Worm (Caenorhabditis elegans) whole organism, young adult: ENCODE results near the gene F02E11.3.

Experiments
- B0336.3 ChIP-seq: fragments of 200-800 bp; sonication (Bioruptor generic); IDR thresholded peaks from 2 replicates; pipeline ENCODE4 v1.3.6; 2022; ENCODE audit warnings: missing genetic modification characterization, missing compliant biosample characterization
- C06A6.2 ChIP-seq: fragments of 200-800 bp; sonication (Bioruptor generic); conservative IDR thresholded peaks from 2 replicates; pipeline ENCODE4 v1.3.6; 2022; ENCODE audit warnings: missing genetic modification characterization, missing compliant biosample characterization
- C17E4.6 ChIP-seq: fragments of 200-800 bp; sonication (Bioruptor generic); IDR thresholded peaks from 2 replicates; pipeline ENCODE4 v1.3.6; 2022; ENCODE audit warnings: missing genetic modification reagents, missing genetic modification characterization, missing compliant biosample characterization
- F23B12.7 ChIP-seq: sonication (generic microtip); optimal IDR thresholded peaks from 2 replicates; lab custom pipeline; 2017; ENCODE audit warnings: missing genetic modification characterization, mild to moderate bottlenecking, missing compliant biosample characterization, antibody characterized with exemption, moderate library complexity; ENCODE audit not compliant: insufficient read depth
- F33H1.4 ChIP-seq: fragments of 200-800 bp; sonication (Bioruptor generic); IDR thresholded peaks from 2 replicates; pipeline ENCODE4 v1.3.6; 2022; ENCODE audit warnings: missing genetic modification reagents, missing genetic modification characterization, missing compliant biosample characterization
- K12H6.12 ChIP-seq: fragments of 200-800 bp; sonication (Bioruptor generic); optimal IDR thresholded peaks from 2 replicates; lab custom pipeline; 2018; ENCODE audit warnings: mild to moderate bottlenecking, missing genetic modification characterization, missing compliant biosample characterization
- T07F8.4 ChIP-seq: sonication (generic microtip); optimal IDR thresholded peaks from 2 replicates; lab custom pipeline; 2016; ENCODE audit warnings: mild to moderate bottlenecking, missing genetic modification characterization, moderate library complexity, missing compliant biosample characterization
- T26A5.8 ChIP-seq: sonication (generic microtip); optimal IDR thresholded peaks from 2 replicates; lab custom pipeline; 2016; ENCODE audit warnings: missing genetic modification characterization, missing compliant biosample characterization
- Y53G8AR.9 ChIP-seq: fragments of 200-800 bp; sonication (Bioruptor generic); conservative IDR thresholded peaks from 2 replicates; pipeline ENCODE4 v1.3.6; 2022; ENCODE audit warnings: missing genetic modification reagents, missing genetic modification characterization, missing compliant biosample characterization
- ZK185.1 ChIP-seq: sonication (generic microtip); optimal IDR thresholded peaks from 2 replicates; lab custom pipeline; 2016; ENCODE audit warnings: mild to moderate bottlenecking, missing genetic modification characterization, missing compliant biosample characterization; ENCODE audit not compliant: poor library complexity, severe bottlenecking
- attf-3 ChIP-seq: fragments of 200-800 bp; sonication (Bioruptor generic); conservative IDR thresholded peaks from 2 replicates; pipeline ENCODE4 v1.3.6; 2022; ENCODE audit warnings: missing genetic modification reagents, missing genetic modification characterization, missing compliant biosample characterization
- attf-5 ChIP-seq: fragments of 200-800 bp; sonication (Bioruptor generic); optimal IDR thresholded peaks from 2 replicates; lab custom pipeline; 2018; ENCODE audit warnings: mild to moderate bottlenecking, missing genetic modification characterization, missing compliant biosample characterization
- attf-6 ChIP-seq: fragments of 200-800 bp; sonication (Bioruptor generic); IDR thresholded peaks from 2 replicates; pipeline ENCODE4 v1.3.6; 2022; ENCODE audit warnings: missing genetic modification reagents, missing genetic modification characterization, missing compliant biosample characterization
- cebp-1 ChIP-seq, 2 experiments: fragments of 200-800 bp in 1 of 2; sonication (Bioruptor generic) in 1 of 2; sonication (generic microtip) in 1 of 2; IDR thresholded peaks in 1 of 2; optimal IDR thresholded peaks in 1 of 2; 2 replicates each; pipeline versions ENCODE4 v1.3.6 to Lab custom; 2017 to 2022; ENCODE audit warnings: missing compliant biosample characterization in 2 of 2, missing genetic modification characterization in 2 of 2, mild to moderate bottlenecking in 1 of 2, missing genetic modification reagents in 1 of 2, moderate library complexity in 1 of 2
- cebp-2 ChIP-seq: fragments of 200-800 bp; sonication (Bioruptor generic); IDR thresholded peaks from 2 replicates; pipeline ENCODE4 v1.3.6; 2022; ENCODE audit warnings: missing genetic modification characterization, missing compliant biosample characterization
- ceh-79 ChIP-seq: sonication (generic microtip); optimal IDR thresholded peaks from 2 replicates; lab custom pipeline; 2017; ENCODE audit warnings: mild to moderate bottlenecking, missing genetic modification characterization, missing compliant biosample characterization
- efl-1 ChIP-seq: fragments of 150-350 bp; optimal IDR thresholded peaks from 2 replicates; lab custom pipeline; 2014; ENCODE audit warnings: missing biosample characterization, missing genetic modification reagents, missing genetic modification characterization
- ekl-4 ChIP-seq: fragments of 200-800 bp; sonication (Bioruptor generic); IDR thresholded peaks from 2 replicates; pipeline ENCODE4 v1.3.6; 2022; ENCODE audit warnings: missing genetic modification reagents, missing genetic modification characterization, missing compliant biosample characterization
- hmg-1.2 ChIP-seq: fragments of 200-800 bp; sonication (Bioruptor generic); IDR thresholded peaks from 2 replicates; pipeline ENCODE4 v1.3.6; 2022; ENCODE audit warnings: missing genetic modification reagents, missing genetic modification characterization, missing compliant biosample characterization
- hmg-20 ChIP-seq: fragments of 200-800 bp; sonication (Bioruptor generic); IDR thresholded peaks from 2 replicates; pipeline ENCODE4 v1.3.6; 2022; ENCODE audit warnings: missing genetic modification reagents, missing genetic modification characterization, missing compliant biosample characterization
- hsf-1 ChIP-seq: fragments of 200-800 bp; sonication (Bioruptor generic); IDR thresholded peaks from 2 replicates; pipeline ENCODE4 v1.3.6; 2022; ENCODE audit warnings: missing genetic modification reagents, missing genetic modification characterization, missing compliant biosample characterization
- lin-54 ChIP-seq: fragments of 200-800 bp; sonication (Bioruptor generic); optimal IDR thresholded peaks from 2 replicates; lab custom pipeline; 2018; ENCODE audit warnings: mild to moderate bottlenecking, missing genetic modification characterization, missing compliant biosample characterization
- lir-1 ChIP-seq: fragments of 200-800 bp; sonication (Bioruptor generic); conservative IDR thresholded peaks from 2 replicates; pipeline ENCODE4 v1.3.6; 2022; ENCODE audit warnings: missing genetic modification reagents, missing genetic modification characterization, missing compliant biosample characterization
- lsy-27 ChIP-seq: sonication (generic microtip); optimal IDR thresholded peaks from 2 replicates; lab custom pipeline; 2017; ENCODE audit warnings: missing genetic modification characterization, mild to moderate bottlenecking, missing compliant biosample characterization, antibody characterized with exemption, missing genotype, borderline replicate concordance; ENCODE audit not compliant: insufficient read depth
- madf-10 ChIP-seq: sonication (generic microtip); optimal IDR thresholded peaks from 2 replicates; lab custom pipeline; 2016; ENCODE audit warnings: mild to moderate bottlenecking, missing genetic modification characterization, missing compliant biosample characterization
- madf-8 ChIP-seq: fragments of 200-800 bp; sonication (Bioruptor generic); conservative IDR thresholded peaks from 2 replicates; pipeline ENCODE4 v1.3.6; 2022; ENCODE audit warnings: missing genetic modification reagents, missing genetic modification characterization, missing compliant biosample characterization
- nfya-1 ChIP-seq: sonication (generic microtip); optimal IDR thresholded peaks from 2 replicates; lab custom pipeline; 2017; ENCODE audit warnings: antibody characterized with exemption, missing compliant biosample characterization, missing genetic modification characterization, borderline replicate concordance; ENCODE audit not compliant: insufficient read depth
- nfya-2 ChIP-seq: fragments of 200-800 bp; sonication (Bioruptor generic); IDR thresholded peaks from 2 replicates; pipeline ENCODE4 v1.3.6; 2022; ENCODE audit warnings: missing genetic modification reagents, missing genetic modification characterization, missing compliant biosample characterization
- nhr-27 ChIP-seq: fragments of 200-800 bp; sonication (Bioruptor generic); optimal IDR thresholded peaks from 2 replicates; lab custom pipeline; 2018; ENCODE audit warnings: mild to moderate bottlenecking, missing genetic modification characterization, moderate library complexity, missing compliant biosample characterization
- nhr-80 ChIP-seq: sonication (generic microtip); optimal IDR thresholded peaks from 2 replicates; lab custom pipeline; 2016; ENCODE audit warnings: missing genetic modification characterization, missing compliant biosample characterization
- nhr-90 ChIP-seq: sonication (generic microtip); optimal IDR thresholded peaks from 2 replicates; lab custom pipeline; 2016; ENCODE audit warnings: missing genotype, mild to moderate bottlenecking, missing genetic modification characterization, missing compliant biosample characterization
- pha-4 ChIP-seq: fragments of 150-350 bp; sonication (generic microtip); optimal IDR thresholded peaks from 2 replicates; lab custom pipeline; 2014; ENCODE audit warnings: missing biosample characterization, missing genetic modification reagents, missing genetic modification characterization
- sdz-38 ChIP-seq: sonication (generic microtip); optimal IDR thresholded peaks from 2 replicates; lab custom pipeline; 2016; ENCODE audit warnings: missing genotype, missing genetic modification characterization, missing compliant biosample characterization
- tlf-1 ChIP-seq: fragments of 200-800 bp; sonication (Bioruptor generic); optimal IDR thresholded peaks from 2 replicates; lab custom pipeline; 2018; ENCODE audit warnings: mild to moderate bottlenecking, missing genetic modification characterization, missing compliant biosample characterization
- zfh-2 ChIP-seq: fragments of 200-800 bp; sonication (Bioruptor generic); conservative IDR thresholded peaks from 2 replicates; pipeline ENCODE4 v1.3.6; 2022; ENCODE audit warnings: missing genetic modification reagents, missing genetic modification characterization, missing compliant biosample characterization
- ztf-18 ChIP-seq: sonication (generic microtip); optimal IDR thresholded peaks from 2 replicates; lab custom pipeline; 2016; ENCODE audit warnings: missing genotype, mild to moderate bottlenecking, missing genetic modification characterization, missing compliant biosample characterization
- ztf-25 ChIP-seq: fragments of 200-800 bp; sonication (Bioruptor generic); IDR thresholded peaks from 2 replicates; pipeline ENCODE4 v1.3.6; 2022; ENCODE audit warnings: missing genetic modification reagents, missing genetic modification characterization, missing compliant biosample characterization
- ztf-3 ChIP-seq: fragments of 200-800 bp; sonication (Bioruptor generic); optimal IDR thresholded peaks from 2 replicates; lab custom pipeline; 2018; ENCODE audit warnings: mild to moderate bottlenecking, missing genetic modification characterization, missing compliant biosample characterization
- ztf-6 ChIP-seq: fragments of 200-800 bp; sonication (Bioruptor generic); IDR thresholded peaks from 2 replicates; pipeline ENCODE4 v1.3.6; 2022; ENCODE audit warnings: missing genetic modification reagents, missing genetic modification characterization, missing compliant biosample characterization

Gene F02E11.3

DNA sequence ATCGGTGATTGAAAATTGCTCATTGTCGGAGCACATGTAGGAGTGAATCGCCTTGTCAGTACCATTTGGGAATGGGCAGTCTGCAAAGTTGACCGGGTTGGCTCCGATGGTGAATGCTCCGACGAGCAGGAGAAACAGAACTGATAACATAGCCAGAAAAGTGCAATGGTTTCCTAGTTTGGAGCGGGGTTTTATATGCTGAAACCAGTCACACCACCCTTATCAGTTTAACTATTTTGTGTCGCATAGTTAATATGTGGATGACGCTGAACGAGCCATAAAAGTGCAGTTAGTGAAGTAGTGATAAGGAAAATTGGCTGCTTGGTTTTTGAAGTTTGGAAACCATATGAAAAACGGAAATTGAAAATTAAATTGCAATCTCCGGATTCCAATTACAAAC is 29.0 kb downstream of the F02E11.3 start, which contains the start of gene C17F4.7 (continued):
- TF ChIP-seq zfh-2 (GFP tag; lab: Robert Waterston, UW) (no peak), T26A5.8 (tag; lab: Kevin White, UChicago) (no peak), B0336.3 (GFP tag; lab: Robert Waterston, UW) (0 out of 2 replicates have a peak, but pooled peaks have one; percentile 16)

DNA sequence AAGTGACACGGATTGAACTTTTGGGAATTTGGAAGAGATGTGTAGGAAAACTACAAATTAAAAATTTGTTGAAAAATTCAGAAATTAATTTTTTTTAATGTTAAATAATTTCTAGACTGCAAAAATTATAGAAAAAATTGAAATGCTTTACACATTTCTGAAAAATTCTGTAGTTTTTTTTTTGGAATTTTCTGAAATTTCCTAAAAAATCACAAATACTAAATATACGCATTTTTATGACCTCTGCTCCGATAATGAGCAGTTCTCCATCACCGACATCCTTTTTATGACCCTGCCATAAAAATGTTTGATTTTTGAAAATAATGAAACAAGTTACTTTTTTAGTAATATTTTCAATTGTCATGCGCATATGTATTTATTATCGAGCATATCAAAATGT is 30.1 kb downstream of the F02E11.3 start:
- no peak for TF ChIP-seq F23B12.7 (tag; lab: Kevin White, UChicago)
- TF ChIP-seq nhr-90 (tag; lab: Kevin White, UChicago), result peak; percentile 43
- peak; percentile 74 for TF ChIP-seq nhr-80 (tag; lab: Kevin White, UChicago)
- peak; percentile 47; the same call in 1 of the 2 replicates for TF ChIP-seq Y53G8AR.9 (GFP tag; lab: Robert Waterston, UW)

DNA sequence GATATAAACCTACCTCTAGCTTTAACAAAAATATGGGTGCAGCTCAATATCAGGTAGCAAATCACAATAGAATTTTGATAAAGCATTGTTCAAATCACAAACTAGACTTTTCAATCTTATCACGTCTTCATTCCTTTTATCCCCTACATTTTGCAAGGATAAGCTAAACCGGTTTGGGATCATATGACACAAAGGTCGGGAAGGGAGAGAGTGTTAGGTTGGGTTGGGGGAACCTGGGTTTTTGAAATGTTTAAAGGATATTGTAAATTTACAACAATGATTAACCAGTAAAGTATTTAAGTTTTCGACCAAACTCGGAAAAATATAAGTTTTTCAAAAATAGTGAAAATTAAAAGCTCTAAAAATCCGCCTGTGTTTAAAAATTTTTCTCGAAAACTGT is 30.8 kb downstream of the F02E11.3 start, which contains the start of gene C17F4.12:
Gene C17F4.12 (minus strand): TSS at position 101 of the 400 bp plus-strand sequence.
- no peak for TF ChIP-seq efl-1 (GFP tag; lab: Kevin White, UChicago)
- TF ChIP-seq zfh-2 (GFP tag; lab: Robert Waterston, UW), result no peak

DNA sequence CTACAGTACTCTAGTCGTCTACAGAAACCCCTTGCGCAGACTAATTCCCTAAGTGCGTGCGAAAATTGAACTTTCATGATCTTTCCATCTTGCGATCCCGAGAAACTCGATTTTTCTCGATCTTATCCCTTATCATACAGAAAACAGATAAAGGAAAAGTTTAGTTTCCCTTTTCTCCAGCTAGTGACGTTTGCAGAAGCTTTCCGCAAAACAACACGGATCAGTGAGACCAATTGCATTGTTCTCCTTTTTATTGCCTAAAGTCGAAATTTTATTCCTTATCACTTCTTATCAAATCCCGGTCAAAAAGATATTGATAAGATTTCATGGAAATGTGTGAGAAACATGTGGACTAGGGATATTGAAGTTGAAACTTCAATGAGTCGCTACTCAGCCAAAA is 33.0 kb downstream of the F02E11.3 start:
- no peak for TF ChIP-seq lin-54
- no peak for TF ChIP-seq F33H1.4 (GFP tag; lab: Robert Waterston, UW)
- TF ChIP-seq pha-4 (tag; lab: Kevin White, UChicago), result no peak
- TF ChIP-seq sdz-38 (tag; lab: Kevin White, UChicago), result no peak
- no peak for TF ChIP-seq madf-10 (tag; lab: Kevin White, UChicago)
- no peak for TF ChIP-seq C17E4.6 (GFP tag; lab: Robert Waterston, UW)
- no peak for TF ChIP-seq ztf-6 (GFP tag; lab: Robert Waterston, UW)
- no peak for TF ChIP-seq attf-5 (GFP tag; lab: Kevin White, UChicago)
- no peak for TF ChIP-seq lir-1 (GFP tag; lab: Robert Waterston, UW)
- TF ChIP-seq cebp-1 (GFP tag; IDR thresholded peaks at IDR 0.05; lab: Robert Waterston, UW), result no peak
- no peak for TF ChIP-seq cebp-1 (tag; optimal IDR thresholded peaks at IDR 0.05; lab: Kevin White, UChicago)
- no peak for TF ChIP-seq ztf-25 (GFP tag; lab: Robert Waterston, UW)
- no peak for TF ChIP-seq cebp-2 (GFP tag; lab: Robert Waterston, UW)
- no peak for TF ChIP-seq nfya-2 (GFP tag; lab: Robert Waterston, UW)
- no peak for TF ChIP-seq T07F8.4
- no peak for TF ChIP-seq C06A6.2 (GFP tag; lab: Robert Waterston, UW)
- TF ChIP-seq ztf-18, result no peak
- no peak for TF ChIP-seq ztf-3 (GFP tag; lab: Kevin White, UChicago)
- TF ChIP-seq nfya-1, result no peak
- no peak for TF ChIP-seq K12H6.12 (tag; lab: Kevin White, UChicago)
- no peak for TF ChIP-seq attf-3 (GFP tag; lab: Robert Waterston, UW)

DNA sequence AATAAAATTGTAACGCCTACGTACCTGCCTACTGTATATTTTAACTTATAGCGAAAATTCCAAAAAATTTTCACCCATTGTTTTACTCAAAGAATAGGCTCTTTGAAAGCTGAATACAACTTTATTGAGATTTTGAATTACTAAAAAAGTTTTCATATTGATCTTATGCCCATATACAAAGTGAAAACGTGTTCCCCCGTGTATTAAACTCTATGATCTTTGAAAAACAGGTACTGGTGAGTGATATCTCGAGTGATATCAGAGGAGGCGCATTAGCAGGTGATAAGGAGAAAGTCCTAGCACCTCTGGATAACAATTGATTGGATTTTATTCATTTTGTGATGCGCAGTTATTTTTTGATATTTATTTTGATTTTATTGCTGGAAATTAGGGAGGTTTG is 34.6 kb downstream of the F02E11.3 start, which contains the start of gene C17F4.3:
Gene C17F4.3 (plus strand): TSS at position 301 of the 400 bp plus-strand sequence.
- TF ChIP-seq ekl-4 (GFP tag; lab: Robert Waterston, UW) (no peak), nhr-27 (tag; lab: Kevin White, UChicago) (no peak), hmg-20 (GFP tag; lab: Robert Waterston, UW) (no peak), hsf-1 (GFP tag; lab: Robert Waterston, UW) (no peak), lsy-27 (tag; lab: Kevin White, UChicago) (no peak), attf-6 (no peak), attf-3 (GFP tag; lab: Robert Waterston, UW) (no peak), ceh-79 (tag; lab: Kevin White, UChicago) (no peak), lin-54 (no peak), madf-8 (GFP tag; lab: Robert Waterston, UW) (no peak), nhr-80 (tag; lab: Kevin White, UChicago) (no peak), tlf-1 (no peak), ZK185.1 (tag; lab: Kevin White, UChicago) (no peak), hmg-1.2 (no peak), ztf-25 (GFP tag; lab: Robert Waterston, UW) (no peak)
